Fruit fly (Drosophila melanogaster) whole organism, wandering third instar larva: ENCODE data around the gene CG16986.
A peak's percentile ranks its signal among the peaks of the same experiment; 100 is the strongest.

Experiments
- CG32264 ChIP-seq: fragments of 200-800 bp; sonication (Bioruptor generic); optimal IDR thresholded peaks from 2 replicates; lab custom pipeline; 2016; ENCODE audit warnings: missing biosample characterization, missing genetic modification characterization
- Dfd ChIP-seq: fragments of >200 bp; optimal IDR thresholded peaks from 2 replicates; lab custom pipeline; 2017; ENCODE audit warnings: missing biosample characterization, missing genetic modification characterization
- Dif ChIP-seq: fragments of 200-275, 200-300 bp; sonication (Bioruptor generic); optimal IDR thresholded peaks from 2 replicates; lab custom pipeline; 2018; ENCODE audit warnings: missing biosample characterization, missing genetic modification characterization; ENCODE audit not compliant: partially characterized antibody
- Jra ChIP-seq: sonication (Bioruptor generic); optimal IDR thresholded peaks from 2 replicates; lab custom pipeline; 2016; ENCODE audit warnings: missing biosample characterization, missing genetic modification characterization
- Rel ChIP-seq, 2 experiments: fragments of 200-800 bp; sonication (Bioruptor generic) in 1 of 2; optimal IDR thresholded peaks; 2 replicates in 1 of 2; 3 replicates in 1 of 2; lab custom pipeline; 2016 to 2019; ENCODE audit warnings: mild to moderate bottlenecking in 2 of 2, missing biosample characterization in 2 of 2, missing genetic modification characterization in 2 of 2, moderate library complexity in 1 of 2
- Vsx2 ChIP-seq: fragments of 200-300, 225-300 bp; sonication (Bioruptor generic); optimal IDR thresholded peaks from 2 replicates; lab custom pipeline; 2018; ENCODE audit warnings: missing biosample characterization, missing genetic modification characterization; ENCODE audit not compliant: partially characterized antibody
- br ChIP-seq: fragments of 200-800 bp; sonication (Bioruptor generic); optimal IDR thresholded peaks from 2 replicates; lab custom pipeline; 2016; ENCODE audit warnings: missing biosample characterization, missing genetic modification characterization
- dmrt93B ChIP-seq: fragments of 200-800 bp; sonication (Bioruptor generic); optimal IDR thresholded peaks from 2 replicates; lab custom pipeline; 2018; ENCODE audit warnings: missing biosample characterization, mild to moderate bottlenecking, missing genetic modification characterization
- lola ChIP-seq: fragments of >200 bp; optimal IDR thresholded peaks from 2 replicates; lab custom pipeline; 2017; ENCODE audit warnings: missing biosample characterization, missing genetic modification characterization
- pan ChIP-seq: fragments of >200 bp; optimal IDR thresholded peaks from 2 replicates; lab custom pipeline; 2017
- psq ChIP-seq: fragments of 200-800 bp; sonication (Bioruptor generic); optimal IDR thresholded peaks from 3 replicates; lab custom pipeline; 2017; ENCODE audit warnings: missing biosample characterization, mild to moderate bottlenecking, missing genetic modification characterization, moderate library complexity
- rgr ChIP-seq: fragments of 200-800 bp; sonication (Bioruptor generic); optimal IDR thresholded peaks from 3 replicates; lab custom pipeline; 2016; ENCODE audit warnings: missing biosample characterization, mild to moderate bottlenecking, missing genetic modification characterization
- usp ChIP-seq: fragments of >200 bp; optimal IDR thresholded peaks from 2 replicates; lab custom pipeline; 2017; ENCODE audit warnings: missing biosample characterization, missing genetic modification characterization

DNA sequence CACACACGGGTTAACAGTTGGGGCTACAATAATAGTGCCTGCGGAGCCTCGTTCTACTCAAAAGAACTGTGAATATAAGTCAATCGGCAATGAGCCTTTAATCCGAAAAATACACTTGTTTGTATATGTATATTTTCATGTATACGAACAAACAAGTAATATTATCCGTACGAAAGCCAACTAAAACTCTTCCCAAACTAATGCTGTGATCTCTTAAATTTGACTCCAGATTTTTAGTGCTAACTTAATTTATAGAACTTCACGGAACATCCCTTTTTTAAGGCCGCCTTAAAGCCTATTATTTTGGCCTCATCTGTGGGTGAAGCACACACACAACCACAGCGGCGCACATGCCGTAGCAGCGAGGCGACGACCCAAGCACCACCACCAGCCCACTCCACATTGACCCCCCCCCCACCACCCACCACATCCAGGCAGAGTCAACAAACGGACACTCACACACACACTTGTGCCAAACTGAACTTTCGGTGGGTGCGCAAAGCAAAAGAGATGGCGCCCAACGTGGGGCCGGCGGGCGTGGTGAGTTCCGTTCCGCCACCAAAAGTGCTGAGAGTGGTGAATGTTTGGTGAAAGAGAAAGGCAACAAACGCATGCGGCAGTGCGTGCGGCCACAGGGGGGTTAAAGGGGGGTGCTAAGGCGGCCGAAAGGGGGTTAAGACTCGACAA lies 15.9 kb upstream of the CG16986 start:
- no peak for TF ChIP-seq dmrt93B (GFP tag; lab: Kevin White, UChicago)
- peak; percentile 47 for TF ChIP-seq br (GFP tag; lab: Kevin White, UChicago)
- TF ChIP-seq usp (GFP tag; lab: Kevin White, UChicago), result no peak
- no peak for TF ChIP-seq Rel (GFP tag; optimal IDR thresholded peaks at IDR 0.05; lab: Kevin White, UChicago)
- TF ChIP-seq Rel (tag; optimal IDR thresholded peaks at IDR 0.05; lab: Kevin White, UChicago), result no peak
- peak; percentile 4 for TF ChIP-seq psq (GFP tag; lab: Kevin White, UChicago)
- TF ChIP-seq lola, result no peak
- no peak for TF ChIP-seq pan
- TF ChIP-seq rgr (GFP tag; lab: Kevin White, UChicago), result peak; percentile 20
- peak; percentile 29 for TF ChIP-seq Dfd
- no peak for TF ChIP-seq Dif (GFP tag; lab: Kevin White, UChicago)
- TF ChIP-seq CG32264 (GFP tag; lab: Kevin White, UChicago), result no peak
- TF ChIP-seq Vsx2 (GFP tag; lab: Kevin White, UChicago), result no peak
- no peak for TF ChIP-seq Jra
